Fruit fly (Drosophila melanogaster) Kc167 (cell line): Measurements from ENCODE around the gene CG9302.

Experiments
- Myc ChIP-seq: fragments of >200 bp; optimal IDR thresholded peaks from 2 replicates; lab custom pipeline; 2017; ENCODE audit warnings: missing external identifiers
- Sin3A ChIP-seq: fragments of >200 bp; optimal IDR thresholded peaks from 2 replicates; lab custom pipeline; 2018; ENCODE audit warnings: missing external identifiers
- h ChIP-seq: fragments of >200 bp; optimal IDR thresholded peaks from 3 replicates; lab custom pipeline; 2018; ENCODE audit warnings: missing external identifiers
- insv ChIP-seq: fragments of >200 bp; optimal IDR thresholded peaks from 3 replicates; lab custom pipeline; 2018; ENCODE audit warnings: missing external identifiers
- psq ChIP-seq: fragments of >200 bp; optimal IDR thresholded peaks from 2 replicates; lab custom pipeline; 2017; ENCODE audit warnings: missing external identifiers
- ttk ChIP-seq: sonication (Bioruptor generic); optimal IDR thresholded peaks from 2 replicates; lab custom pipeline; 2017; ENCODE audit warnings: missing external identifiers

The CG9302 gene

DNA sequence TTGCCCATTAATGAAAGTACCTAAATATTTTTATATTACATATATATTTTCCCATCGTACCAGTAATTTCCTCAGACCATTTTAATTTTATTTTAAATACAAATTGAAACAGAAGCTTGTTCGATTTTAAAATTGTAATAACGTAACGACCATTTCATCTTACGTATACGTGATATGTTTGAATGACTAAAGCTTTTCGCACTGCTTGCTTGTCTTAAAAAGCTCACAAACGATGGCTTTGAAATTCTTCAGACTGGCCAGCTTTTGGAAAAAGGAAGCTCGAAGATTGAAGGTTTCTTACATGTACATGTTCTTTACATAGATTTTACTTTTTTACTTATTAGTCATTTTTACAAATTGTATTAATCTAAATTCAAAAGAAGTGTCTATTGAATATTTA lies 45.6 kb downstream of the CG9302 start:
- no peak for TF ChIP-seq Myc
- no peak for TF ChIP-seq ttk (lab: Kevin White, UChicago)
- TF ChIP-seq Sin3A (lab: Kevin White, UChicago) = no peak
- no peak for TF ChIP-seq psq
- TF ChIP-seq insv = no peak
- TF ChIP-seq h = no peak

- TF ChIP-seq Sin3A (lab: Kevin White, UChicago) (no peak), psq (no peak), Myc (no peak), h (no peak), ttk (lab: Kevin White, UChicago) (no peak), insv (no peak)
Measured at dm6 chr2L:13331868-13332544, 46.3 kb downstream of the CG9302 start.

dm6 chr2L:13331021-13331420 lies 47.3 kb downstream of the CG9302 start, which contains the start of gene hbt:
Gene hbt (minus strand): TSS chr2L:13331121.
- no peak for TF ChIP-seq insv
- TF ChIP-seq psq = no peak
- TF ChIP-seq h = no peak
- no peak for TF ChIP-seq ttk (lab: Kevin White, UChicago)
- TF ChIP-seq Sin3A (lab: Kevin White, UChicago) = no peak
- no peak for TF ChIP-seq Myc
